Worm (Caenorhabditis elegans) whole organism, L4 larva: ENCODE measurements around the gene F54H12.10.

Experiments used
- ZK337.2 ChIP-seq: fragments of 200-800 bp; sonication (Bioruptor generic); IDR thresholded peaks from 2 replicates; pipeline ENCODE4 v1.3.6; 2022; ENCODE audit warnings: missing genetic modification reagents, missing genetic modification characterization, missing compliant biosample characterization
- rbr-2 ChIP-seq: sonication (generic microtip); optimal IDR thresholded peaks from 2 replicates; lab custom pipeline; 2016; ENCODE audit warnings: missing genotype, missing genetic modification characterization, missing compliant biosample characterization
- tra-1 ChIP-seq: fragments of 200-800 bp; sonication (Bioruptor generic); IDR thresholded peaks from 2 replicates; pipeline ENCODE4 v1.3.6; 2022; ENCODE audit warnings: missing genetic modification reagents, missing genetic modification characterization, missing compliant biosample characterization

DNA sequence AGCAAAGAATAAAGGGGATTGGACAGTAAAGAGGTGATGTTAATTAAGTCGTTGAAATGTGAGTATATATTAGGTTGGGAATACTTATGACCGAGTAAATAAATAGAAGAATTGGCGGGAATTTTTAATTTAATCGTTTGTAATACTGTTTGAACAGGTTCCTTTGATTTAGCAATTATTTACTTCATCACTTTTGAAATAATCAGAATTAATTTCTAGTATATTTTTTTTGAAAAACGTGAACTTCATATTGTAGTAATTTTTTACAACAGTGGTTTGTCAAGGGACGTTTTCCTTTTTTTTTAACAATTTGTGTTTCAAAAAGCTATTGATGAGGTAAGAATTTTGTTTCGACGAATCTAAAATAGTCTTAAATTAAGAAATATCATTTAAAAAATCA, 36.6 kb downstream of the F54H12.10 start, which contains the start of gene C29E4.17:
- TF ChIP-seq tra-1 (GFP tag; lab: Robert Waterston, UW): no peak
- no peak for TF ChIP-seq rbr-2 (tag; lab: Kevin White, UChicago)
- TF ChIP-seq ZK337.2 (GFP tag; lab: Robert Waterston, UW): no peak
